Fruit fly (Drosophila melanogaster) whole organism, wandering third instar larva: ENCODE results near the gene CG4291.

Source experiments
- CG32264 ChIP-seq: fragments of 200-800 bp; sonication (Bioruptor generic); optimal IDR thresholded peaks from 2 replicates; lab custom pipeline; 2016; ENCODE audit warnings: missing biosample characterization, missing genetic modification characterization
- CG9705 ChIP-seq: fragments of 200-800 bp; sonication (Bioruptor generic); optimal IDR thresholded peaks from 2 replicates; lab custom pipeline; 2018; ENCODE audit warnings: missing biosample characterization, mild to moderate bottlenecking, missing genetic modification characterization
- CrebA ChIP-seq: fragments of 200-800 bp; sonication (Bioruptor generic); optimal IDR thresholded peaks from 2 replicates; lab custom pipeline; 2016; ENCODE audit warnings: missing biosample characterization, mild to moderate bottlenecking, missing genetic modification characterization, borderline replicate concordance
- Dfd ChIP-seq: fragments of >200 bp; optimal IDR thresholded peaks from 2 replicates; lab custom pipeline; 2017; ENCODE audit warnings: missing biosample characterization, missing genetic modification characterization
- Dif ChIP-seq: fragments of 200-275, 200-300 bp; sonication (Bioruptor generic); optimal IDR thresholded peaks from 2 replicates; lab custom pipeline; 2018; ENCODE audit warnings: missing biosample characterization, missing genetic modification characterization; ENCODE audit not compliant: partially characterized antibody
- GATAd ChIP-seq: sonication (Bioruptor generic); optimal IDR thresholded peaks from 2 replicates; lab custom pipeline; 2016; ENCODE audit warnings: missing biosample characterization, missing genetic modification characterization
- HLH106 ChIP-seq: fragments of 200-800 bp; optimal IDR thresholded peaks from 3 replicates; lab custom pipeline; 2019; ENCODE audit warnings: missing biosample characterization, mild to moderate bottlenecking, missing genetic modification characterization, moderate library complexity
- Hnf4 ChIP-seq: fragments of 200-800 bp; sonication (Bioruptor generic); optimal IDR thresholded peaks from 2 replicates; lab custom pipeline; 2016; ENCODE audit warnings: missing biosample characterization, mild to moderate bottlenecking, missing genetic modification characterization
- Hr78 ChIP-seq: fragments of >200 bp; optimal IDR thresholded peaks from 2 replicates; lab custom pipeline; 2017; ENCODE audit warnings: missing biosample characterization, missing genetic modification characterization
- Hr83 ChIP-seq: fragments of 200-300 bp; sonication (Bioruptor generic); optimal IDR thresholded peaks from 2 replicates; lab custom pipeline; 2016; ENCODE audit warnings: missing biosample characterization, mild to moderate bottlenecking, missing genetic modification characterization, moderate library complexity; ENCODE audit not compliant: poor library complexity, severe bottlenecking
- Jra ChIP-seq: sonication (Bioruptor generic); optimal IDR thresholded peaks from 2 replicates; lab custom pipeline; 2016; ENCODE audit warnings: missing biosample characterization, missing genetic modification characterization
- Mio ChIP-seq: sonication (Bioruptor generic); optimal IDR thresholded peaks from 2 replicates; lab custom pipeline; 2016; ENCODE audit warnings: missing biosample characterization, missing genetic modification characterization
- Myc ChIP-seq: fragments of >200 bp; optimal IDR thresholded peaks from 2 replicates; lab custom pipeline; 2017
- N ChIP-seq: fragments of >200 bp; optimal IDR thresholded peaks from 2 replicates; lab custom pipeline; 2018; ENCODE audit warnings: missing biosample characterization, missing external identifiers, missing genetic modification characterization
- OdsH ChIP-seq: fragments of 200-800 bp; sonication (Bioruptor generic); optimal IDR thresholded peaks from 2 replicates; lab custom pipeline; 2016; ENCODE audit warnings: missing biosample characterization, mild to moderate bottlenecking, missing genetic modification characterization
- Rel ChIP-seq, 2 experiments: fragments of 200-800 bp; sonication (Bioruptor generic) in 1 of 2; optimal IDR thresholded peaks; 2 replicates in 1 of 2; 3 replicates in 1 of 2; lab custom pipeline; 2016 to 2019; ENCODE audit warnings: mild to moderate bottlenecking in 2 of 2, missing biosample characterization in 2 of 2, missing genetic modification characterization in 2 of 2, moderate library complexity in 1 of 2
- Sp1 ChIP-seq: fragments of 200-800 bp; sonication (Bioruptor generic); optimal IDR thresholded peaks from 3 replicates; lab custom pipeline; 2019; ENCODE audit warnings: missing biosample characterization, mild to moderate bottlenecking, missing genetic modification characterization, moderate library complexity
- Vsx2 ChIP-seq: fragments of 200-300, 225-300 bp; sonication (Bioruptor generic); optimal IDR thresholded peaks from 2 replicates; lab custom pipeline; 2018; ENCODE audit warnings: missing biosample characterization, missing genetic modification characterization; ENCODE audit not compliant: partially characterized antibody
- br ChIP-seq: fragments of 200-800 bp; sonication (Bioruptor generic); optimal IDR thresholded peaks from 2 replicates; lab custom pipeline; 2016; ENCODE audit warnings: missing biosample characterization, missing genetic modification characterization
- brk ChIP-seq: fragments of 200-800 bp; sonication (Bioruptor generic); optimal IDR thresholded peaks from 2 replicates; lab custom pipeline; 2016; ENCODE audit warnings: missing biosample characterization, mild to moderate bottlenecking, missing genetic modification characterization
- dmrt93B ChIP-seq: fragments of 200-800 bp; sonication (Bioruptor generic); optimal IDR thresholded peaks from 2 replicates; lab custom pipeline; 2018; ENCODE audit warnings: missing biosample characterization, mild to moderate bottlenecking, missing genetic modification characterization
- dsf ChIP-seq: sonication (Bioruptor generic); optimal IDR thresholded peaks from 2 replicates; lab custom pipeline; 2016; ENCODE audit warnings: missing biosample characterization, missing genetic modification characterization, borderline replicate concordance
- ey ChIP-seq: fragments of 200-800 bp; sonication (Bioruptor generic); optimal IDR thresholded peaks from 2 replicates; lab custom pipeline; 2016; ENCODE audit warnings: missing biosample characterization, missing genetic modification characterization
- foxo ChIP-seq, 2 experiments: fragments of 200-800 bp; sonication (Bioruptor generic); optimal IDR thresholded peaks; 2 replicates in 1 of 2; 3 replicates in 1 of 2; lab custom pipeline; 2016 to 2017; ENCODE audit warnings: missing biosample characterization in 2 of 2, missing genetic modification characterization in 2 of 2
- fru ChIP-seq: fragments of 200-800 bp; sonication (Bioruptor generic); optimal IDR thresholded peaks from 3 replicates; lab custom pipeline; 2016; ENCODE audit warnings: missing biosample characterization, mild to moderate bottlenecking, missing genetic modification characterization
- h ChIP-seq: fragments of 200-800 bp; sonication (Bioruptor generic); optimal IDR thresholded peaks from 3 replicates; lab custom pipeline; 2016; ENCODE audit warnings: missing biosample characterization, mild to moderate bottlenecking, missing genetic modification characterization
- jim ChIP-seq: fragments of 175-275, 200-325 bp; sonication (Bioruptor generic); optimal IDR thresholded peaks from 2 replicates; lab custom pipeline; 2016; ENCODE audit warnings: missing biosample characterization, mild to moderate bottlenecking, missing genetic modification characterization
- lola ChIP-seq: fragments of >200 bp; optimal IDR thresholded peaks from 2 replicates; lab custom pipeline; 2017; ENCODE audit warnings: missing biosample characterization, missing genetic modification characterization
- pan ChIP-seq: fragments of >200 bp; optimal IDR thresholded peaks from 2 replicates; lab custom pipeline; 2017
- psq ChIP-seq: fragments of 200-800 bp; sonication (Bioruptor generic); optimal IDR thresholded peaks from 3 replicates; lab custom pipeline; 2017; ENCODE audit warnings: missing biosample characterization, mild to moderate bottlenecking, missing genetic modification characterization, moderate library complexity
- rgr ChIP-seq: fragments of 200-800 bp; sonication (Bioruptor generic); optimal IDR thresholded peaks from 3 replicates; lab custom pipeline; 2016; ENCODE audit warnings: missing biosample characterization, mild to moderate bottlenecking, missing genetic modification characterization
- sage ChIP-seq: fragments of 200-800 bp; sonication (Bioruptor generic); optimal IDR thresholded peaks from 2 replicates; lab custom pipeline; 2016; ENCODE audit warnings: missing biosample characterization, mild to moderate bottlenecking, missing genetic modification characterization
- sv ChIP-seq: fragments of 200-800 bp; sonication (Bioruptor generic); optimal IDR thresholded peaks from 3 replicates; lab custom pipeline; 2016; ENCODE audit warnings: missing biosample characterization, missing genetic modification characterization
- tai ChIP-seq: sonication (Bioruptor generic); optimal IDR thresholded peaks from 2 replicates; lab custom pipeline; 2016; ENCODE audit warnings: missing biosample characterization, missing genetic modification characterization
- usp ChIP-seq: fragments of >200 bp; optimal IDR thresholded peaks from 2 replicates; lab custom pipeline; 2017; ENCODE audit warnings: missing biosample characterization, missing genetic modification characterization
- woc ChIP-seq: sonication (Bioruptor generic); optimal IDR thresholded peaks from 2 replicates; lab custom pipeline; 2016; ENCODE audit warnings: missing biosample characterization, mild to moderate bottlenecking, missing genetic modification characterization

Gene CG4291

dm6 chr2L:843850-844791 is 8.4 kb downstream of the CG4291 start:
- no peak for TF ChIP-seq Vsx2 (GFP tag; lab: Kevin White, UChicago)
- peak; percentile 2 for TF ChIP-seq h (GFP tag; lab: Kevin White, UChicago)

- TF ChIP-seq HLH106 (tag; lab: Kevin White, UChicago) (peak; percentile 13), tai (GFP tag; lab: Kevin White, UChicago) (no peak), OdsH (GFP tag; lab: Kevin White, UChicago) (peak; percentile 1), ey (GFP tag; lab: Kevin White, UChicago) (peak; percentile 4), br (GFP tag; lab: Kevin White, UChicago) (peak; percentile 7), fru (GFP tag; lab: Kevin White, UChicago) (peak; percentile 9)
- TF ChIP-seq, all 38 proteins: peak for 5
These were observed 9.2 kb downstream of the CG4291 start for dm6 chr2L:843301-843700.

dm6 chr2L:842873-843272 is 9.7 kb downstream of the CG4291 start:
- no peak for TF ChIP-seq Rel (GFP tag; optimal IDR thresholded peaks at IDR 0.05; lab: Kevin White, UChicago)
- peak; percentile 64 for TF ChIP-seq Rel (tag; optimal IDR thresholded peaks at IDR 0.05; lab: Kevin White, UChicago)
- TF ChIP-seq dsf: no peak

- TF ChIP-seq h (GFP tag; lab: Kevin White, UChicago) (peak; percentile 97), foxo (GFP tag; optimal IDR thresholded peaks at IDR 0.05; lab: Kevin White, UChicago) (peak; percentile 57 to 96), Hr78 (no peak), sv (GFP tag; lab: Kevin White, UChicago) (peak; percentile 64), Rel (GFP tag; optimal IDR thresholded peaks at IDR 0.05; lab: Kevin White, UChicago) (peak; percentile 87), Rel (tag; optimal IDR thresholded peaks at IDR 0.05; lab: Kevin White, UChicago) (peak; percentile 86), dsf (peak; percentile 80), Mio (GFP tag; lab: Kevin White, UChicago) (peak; percentile 87), Myc (lab: Kevin White, UChicago) (no peak), CrebA (no peak), woc (GFP tag; lab: Kevin White, UChicago) (peak; percentile 86), tai (GFP tag; lab: Kevin White, UChicago) (peak; percentile 95), N (no peak), ey (GFP tag; lab: Kevin White, UChicago) (peak; percentile 93), GATAd (GFP tag; lab: Kevin White, UChicago) (peak; percentile 85), fru (GFP tag; lab: Kevin White, UChicago) (peak; percentile 95), HLH106 (tag; lab: Kevin White, UChicago) (peak; percentile 97), Hnf4 (GFP tag; lab: Kevin White, UChicago) (peak; percentile 97), rgr (GFP tag; lab: Kevin White, UChicago) (peak; percentile 96), Sp1 (GFP tag; lab: Kevin White, UChicago) (peak; percentile 93), sage (peak; percentile 91), pan (lab: Kevin White, UChicago) (no peak), CG32264 (GFP tag; lab: Kevin White, UChicago) (peak; percentile 87), Jra (GFP tag; lab: Kevin White, UChicago) (peak; percentile 95), Dfd (GFP tag; lab: Kevin White, UChicago) (no peak), lola (GFP tag; lab: Kevin White, UChicago) (no peak), OdsH (GFP tag; lab: Kevin White, UChicago) (peak; percentile 96), Dif (no peak), jim (GFP tag; lab: Kevin White, UChicago) (no peak), usp (GFP tag; lab: Kevin White, UChicago) (no peak), dmrt93B (GFP tag; lab: Kevin White, UChicago) (peak; percentile 91), psq (GFP tag; lab: Kevin White, UChicago) (peak; percentile 91), Hr83 (GFP tag; lab: Kevin White, UChicago) (peak; percentile 76), brk (GFP tag; lab: Kevin White, UChicago) (peak; percentile 86), CG9705 (GFP tag; lab: Kevin White, UChicago) (peak; percentile 94), br (GFP tag; lab: Kevin White, UChicago) (peak; percentile 97)
These were observed 10.8 kb downstream of the CG4291 start for dm6 chr2L:841708-842107.
